Worm (Caenorhabditis elegans): ENCODE results near the gene best-17.
"Not testable (repeated sequence)": the region's sequence is repeated elsewhere in the genome, so short reads cannot be mapped to it uniquely, and the experiment has no call there.

best-17 gene

DNA sequence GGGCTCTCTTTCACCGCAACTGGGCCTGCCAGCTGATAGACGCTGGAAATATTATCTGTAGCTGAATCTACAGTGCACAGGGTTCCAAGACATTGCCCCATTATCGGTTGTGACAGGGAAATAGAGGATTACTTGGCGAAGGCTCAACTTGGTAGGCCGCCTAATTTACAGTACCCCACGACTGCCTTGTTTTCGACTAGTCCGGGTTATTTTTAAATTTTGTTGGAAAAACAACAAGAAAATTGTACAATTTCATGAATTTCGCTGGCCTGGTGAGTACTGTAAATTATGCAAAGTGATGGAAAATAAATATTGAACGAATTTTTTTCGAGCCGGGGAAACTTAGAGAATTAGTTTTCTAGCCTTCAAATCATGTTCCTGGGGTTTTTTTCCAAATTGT lies 26.6 kb upstream of the best-17 start, which contains the start of gene T19C3.7:
Gene T19C3.7 (minus strand): TSS at position 101 of the 400 bp plus-strand sequence.
- TF ChIP-seq dpl-1 (GFP tag; optimal IDR thresholded peaks at IDR 0.05) (no peak), F26F4.8 (GFP tag; conservative IDR thresholded peaks at IDR 0.05) (no peak), pha-4 (GFP tag; IDR thresholded peaks at IDR 0.05) (no peak), pha-4 (tag; optimal IDR thresholded peaks at IDR 0.05) (no peak), ztf-7 (tag; optimal IDR thresholded peaks at IDR 0.05) (no peak), F37D6.2 (tag; optimal IDR thresholded peaks at IDR 0.05) (no peak)

DNA sequence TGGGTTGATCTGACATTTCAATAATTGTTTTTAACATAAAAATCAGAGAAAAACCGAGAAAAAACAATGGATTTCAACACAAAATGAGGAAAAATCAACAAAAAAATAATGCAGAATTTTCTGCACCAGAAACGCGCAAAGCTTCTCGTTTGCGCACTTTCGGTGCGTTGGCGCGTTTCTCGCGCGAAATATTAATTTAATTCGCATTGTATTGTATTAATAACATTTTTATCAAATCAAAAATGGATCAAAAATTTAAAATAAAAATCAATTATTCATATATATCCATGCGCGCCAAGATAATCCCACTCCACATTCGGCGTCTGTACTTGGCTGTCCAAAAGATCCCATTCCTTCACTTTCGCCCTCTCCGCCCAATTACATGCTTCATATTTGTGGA lies 25.2 kb upstream of the best-17 start, which contains the start of gene fem-2:
Gene fem-2 (minus strand): TSS at position 9 of the 400 bp plus-strand sequence.
- peak; percentile 61 for TF ChIP-seq mes-2 (tag; optimal IDR thresholded peaks at IDR 0.05; ENCODE audit: poor library complexity, severe bottlenecking)
- peak; percentile 33; the same call in 1 of the 2 replicates for TF ChIP-seq hmg-1.1 (GFP tag; IDR thresholded peaks at IDR 0.05)
- peak; percentile 40 for TF ChIP-seq hlh-30 (tag; optimal IDR thresholded peaks at IDR 0.05; ENCODE audit: insufficient read depth)
- peak; percentile 22 for TF ChIP-seq dpl-1 (GFP tag; optimal IDR thresholded peaks at IDR 0.05)
- TF ChIP-seq lsy-2 (tag; optimal IDR thresholded peaks at IDR 0.05), result peak in 1 of 2 experiments; percentile 58
- TF ChIP-seq daf-16 (GFP tag; optimal IDR thresholded peaks at IDR 0.05), result no peak
- peak; percentile 13 for TF ChIP-seq daf-16 (tag; optimal IDR thresholded peaks at IDR 0.05)
- TF ChIP-seq mep-1 (tag; optimal IDR thresholded peaks at IDR 0.05), result peak; percentile 30
- no peak for TF ChIP-seq ceh-44 (GFP tag; IDR thresholded peaks at IDR 0.05)
- TF ChIP-seq lin-38 (GFP tag; IDR thresholded peaks at IDR 0.05), result peak; percentile 59
- TF ChIP-seq dve-1 (tag; optimal IDR thresholded peaks at IDR 0.05; ENCODE audit: insufficient read depth), result peak; percentile 34
- TF ChIP-seq zag-1 (tag; optimal IDR thresholded peaks at IDR 0.05), result no peak
- TF ChIP-seq pqm-1 (tag; optimal IDR thresholded peaks at IDR 0.05), result no peak

DNA sequence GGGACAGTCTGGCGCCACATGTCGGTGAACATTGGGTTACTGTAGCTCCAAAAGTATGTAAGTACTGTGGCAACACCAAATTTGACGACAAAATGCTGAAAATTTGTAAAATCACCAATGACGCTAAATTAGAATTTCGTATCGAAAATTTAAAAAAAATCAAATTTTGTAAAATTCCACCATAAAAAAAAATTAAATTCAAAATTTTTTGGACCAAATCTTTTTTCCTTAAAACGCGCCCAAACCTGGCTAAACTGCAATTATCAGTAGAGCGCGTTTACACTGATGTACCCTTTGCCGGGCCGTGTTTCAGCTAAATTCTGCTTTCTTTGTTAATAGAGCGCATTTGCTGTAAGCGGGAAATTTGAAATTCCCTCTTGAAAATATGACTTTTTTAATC lies 22.0 kb upstream of the best-17 start, which contains the start of gene T19C3.6:
Gene T19C3.6 (minus strand): TSS at position 101 of the 400 bp plus-strand sequence.
- no peak for TF ChIP-seq skn-1 (tag; optimal IDR thresholded peaks at IDR 0.05)
- TF ChIP-seq lin-38 (GFP tag; IDR thresholded peaks at IDR 0.05), result peak; percentile 72

- TF ChIP-seq lim-7 (GFP tag; IDR thresholded peaks at IDR 0.05) (peak; percentile 71), Y105C5A.15 (GFP tag; IDR thresholded peaks at IDR 0.05) (0 out of 2 replicates have a peak, but pooled peaks have one; percentile 58), vab-7 (GFP tag; IDR thresholded peaks at IDR 0.05) (peak; percentile 59; the same call in 1 of the 2 replicates), lin-38 (GFP tag; IDR thresholded peaks at IDR 0.05) (peak; percentile 66), Y48G9A.11 (GFP tag; IDR thresholded peaks at IDR 0.05) (peak; percentile 57; the same call in 1 of the 2 replicates), F26F4.8 (GFP tag; conservative IDR thresholded peaks at IDR 0.05) (0 out of 2 replicates have a peak, but pooled peaks have one; percentile 69), mes-2 (tag; optimal IDR thresholded peaks at IDR 0.05; ENCODE audit: poor library complexity, severe bottlenecking) (peak; percentile 31), egl-43 (GFP tag; IDR thresholded peaks at IDR 0.05) (peak; percentile 72), T26A8.4 (GFP tag; IDR thresholded peaks at IDR 0.05) (0 out of 2 replicates have a peak, but pooled peaks have one; percentile 36), hmg-1.1 (GFP tag; IDR thresholded peaks at IDR 0.05) (peak; percentile 48; the same call in 1 of the 2 replicates), arid-1 (GFP tag; conservative IDR thresholded peaks at IDR 0.05) (peak; percentile 66; the same call in 1 of the 2 replicates), dmd-8 (GFP tag; IDR thresholded peaks at IDR 0.05) (peak; percentile 76), F44E2.7 (GFP tag; IDR thresholded peaks at IDR 0.05) (0 out of 2 replicates have a peak, but pooled peaks have one; percentile 57), snpc-1.2 (GFP tag; IDR thresholded peaks at IDR 0.05) (peak; percentile 63), D1046.2 (GFP tag; IDR thresholded peaks at IDR 0.05) (peak; percentile 63; the same call in 1 of the 2 replicates), ceh-20 (GFP tag; IDR thresholded peaks at IDR 0.05) (0 out of 2 replicates have a peak, but pooled peaks have one; percentile 25), tra-1 (GFP tag; IDR thresholded peaks at IDR 0.05) (0 out of 2 replicates have a peak, but pooled peaks have one; percentile 45), pha-4 (GFP tag; IDR thresholded peaks at IDR 0.05) (peak; percentile 61; the same call in 1 of the 2 replicates)
- TF ChIP-seq pha-4 (tag; optimal IDR thresholded peaks at IDR 0.05), result not testable (repeated sequence)
Measured at ce11 chrIII:628942-629341, 19.5 kb upstream of the best-17 start.
